Worm (Caenorhabditis elegans) whole organism, L1 larva: ENCODE results near the gene ZK896.1.

Experiments used
- ama-1 ChIP-seq: fragments of 150-350 bp; optimal IDR thresholded peaks from 2 replicates; lab custom pipeline; 2014
- ceh-82 ChIP-seq, 3 experiments: fragments of 150-350 bp in 1 of 3; sonication (generic microtip) in 2 of 3; optimal IDR thresholded peaks; 2 replicates each; lab custom pipeline; 2014 to 2017; ENCODE audit warnings: missing biosample characterization in 3 of 3, missing genetic modification characterization in 3 of 3
- ces-1 ChIP-seq: fragments of 150-350 bp; optimal IDR thresholded peaks from 2 replicates; lab custom pipeline; 2014; ENCODE audit warnings: missing biosample characterization, missing genetic modification reagents, missing genetic modification characterization
- elt-2 ChIP-seq: sonication (generic microtip); optimal IDR thresholded peaks from 2 replicates; lab custom pipeline; 2016; ENCODE audit warnings: missing genetic modification characterization, mild to moderate bottlenecking, inconsistent platforms, missing compliant biosample characterization, missing genetic modification reagents
- lin-39 ChIP-seq: fragments of 150-350 bp; optimal IDR thresholded peaks from 2 replicates; lab custom pipeline; 2014; ENCODE audit warnings: missing biosample characterization, missing genetic modification reagents, missing genetic modification characterization
- nhr-237 ChIP-seq: fragments of 150-350 bp; optimal IDR thresholded peaks from 2 replicates; lab custom pipeline; 2014; ENCODE audit warnings: missing biosample characterization, missing genetic modification characterization
- nhr-28 ChIP-seq: fragments of 150-350 bp; optimal IDR thresholded peaks from 2 replicates; lab custom pipeline; 2014; ENCODE audit warnings: missing biosample characterization, missing genetic modification characterization
- pqm-1 ChIP-seq: sonication (generic microtip); optimal IDR thresholded peaks from 3 replicates; lab custom pipeline; 2017; ENCODE audit warnings: missing biosample characterization, missing genetic modification characterization
- unc-30 ChIP-seq: sonication (generic microtip); optimal IDR thresholded peaks from 2 replicates; lab custom pipeline; 2017; ENCODE audit warnings: missing biosample characterization, missing genetic modification characterization
- ztf-4 ChIP-seq: fragments of 150-350 bp; optimal IDR thresholded peaks from 2 replicates; lab custom pipeline; 2014; ENCODE audit warnings: missing biosample characterization, missing genetic modification characterization

- TF ChIP-seq elt-2 (tag; lab: Kevin White, UChicago), result peak; percentile 84
- no peak for TF ChIP-seq nhr-28 (tag; lab: Kevin White, UChicago)
- TF ChIP-seq nhr-237 (tag; lab: Kevin White, UChicago), result no peak
- TF ChIP-seq ceh-82 (tag; optimal IDR thresholded peaks at IDR 0.05; lab: Kevin White, UChicago), result no peak
- TF ChIP-seq ztf-4 (tag; lab: Kevin White, UChicago), result no peak
- TF ChIP-seq ces-1, result no peak
- TF ChIP-seq unc-30 (tag; lab: Kevin White, UChicago), result no peak
- TF ChIP-seq lin-39 (tag; lab: Kevin White, UChicago), result no peak
- TF ChIP-seq ama-1 (lab: Kevin White, UChicago), result no peak
- TF ChIP-seq pqm-1, result no peak
These were observed 36.8 kb upstream of the ZK896.1 start, which contains the start of gene K08D8.5 for ce11 chrIV:12911990-12912389.
